Worm (Caenorhabditis elegans) whole organism, mixed stage, embryonic: ENCODE data around the gene Y53F4B.19.

ENCODE experiments used
- cnd-1 ChIP-seq: fragments of 200-800 bp; sonication (Bioruptor generic); optimal IDR thresholded peaks from 2 replicates; lab custom pipeline; 2018; ENCODE audit warnings: mild to moderate bottlenecking, missing genetic modification characterization, missing compliant biosample characterization
- elt-1 ChIP-seq: sonication (generic microtip); optimal IDR thresholded peaks from 2 replicates; lab custom pipeline; 2017; ENCODE audit warnings: missing genetic modification characterization, mild to moderate bottlenecking, missing compliant biosample characterization, antibody characterized with exemption, moderate library complexity, borderline replicate concordance; ENCODE audit not compliant: insufficient read depth
- elt-3 ChIP-seq: fragments of 150-350 bp; optimal IDR thresholded peaks from 2 replicates; lab custom pipeline; 2014; ENCODE audit warnings: missing biosample characterization, missing genetic modification characterization
- mab-5 ChIP-seq: fragments of 150-350 bp; optimal IDR thresholded peaks from 2 replicates; lab custom pipeline; 2014; ENCODE audit warnings: missing biosample characterization, missing genetic modification characterization
- mep-1 ChIP-seq: fragments of 150-350 bp; optimal IDR thresholded peaks from 2 replicates; lab custom pipeline; 2017; ENCODE audit warnings: missing biosample characterization, missing genetic modification reagents, missing genetic modification characterization, inconsistent platforms
- mls-2 ChIP-seq: sonication (generic microtip); optimal IDR thresholded peaks from 2 replicates; lab custom pipeline; 2016; ENCODE audit warnings: mild to moderate bottlenecking, missing genetic modification characterization, moderate library complexity, missing compliant biosample characterization
- nhr-12 ChIP-seq: fragments of 150-350 bp; optimal IDR thresholded peaks from 2 replicates; lab custom pipeline; 2014; ENCODE audit warnings: missing biosample characterization, missing genetic modification characterization
- snpc-4 ChIP-seq: fragments of 150-350 bp; optimal IDR thresholded peaks from 2 replicates; lab custom pipeline; 2014; ENCODE audit warnings: missing biosample characterization, missing genetic modification characterization

- no peak for TF ChIP-seq nhr-12 (tag; lab: Kevin White, UChicago)
- no peak for TF ChIP-seq snpc-4 (tag; lab: Kevin White, UChicago)
- TF ChIP-seq elt-3 (tag; lab: Kevin White, UChicago): no peak
- no peak for TF ChIP-seq cnd-1 (tag; lab: Kevin White, UChicago)
- TF ChIP-seq mep-1 (tag; lab: Kevin White, UChicago): no peak
- TF ChIP-seq elt-1 (tag; lab: Kevin White, UChicago): no peak
- TF ChIP-seq mab-5 (tag; lab: Kevin White, UChicago): no peak
- no peak for TF ChIP-seq mls-2 (tag; lab: Kevin White, UChicago)
Measured at ce11 chrII:15074760-15075159, 2.0 kb upstream of the Y53F4B.19 start.
